Worm (Caenorhabditis elegans): ENCODE data around the gene scp-1.

Gene scp-1

DNA sequence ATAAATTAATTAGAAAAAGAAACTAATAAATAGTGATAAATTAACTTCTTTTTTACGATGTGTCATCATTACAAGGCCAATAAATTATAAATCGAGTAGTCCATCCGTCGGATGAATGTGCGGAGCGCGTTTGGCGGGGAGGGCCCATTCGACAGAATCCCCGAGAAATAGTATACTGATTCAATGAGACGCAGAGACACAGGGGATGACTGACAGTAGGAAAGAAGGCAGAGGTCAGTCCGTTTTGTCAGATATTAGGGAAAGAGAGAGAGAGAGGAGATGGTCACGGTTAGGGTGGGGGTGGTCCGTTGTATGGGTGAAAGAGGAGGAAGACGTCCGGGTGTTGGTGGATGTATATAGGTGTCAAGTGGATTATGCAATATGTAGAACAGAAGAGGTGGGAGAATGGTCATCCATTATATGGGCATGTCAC, 25.2 kb upstream of the scp-1 start (continued):
- peak; percentile 39 for TF ChIP-seq sdc-2 (tag; optimal IDR thresholded peaks at IDR 0.05)
- peak; percentile 13 for TF ChIP-seq hlh-30 (tag; optimal IDR thresholded peaks at IDR 0.05; ENCODE audit: insufficient read depth)
- no peak for TF ChIP-seq ceh-6 (GFP tag; optimal IDR thresholded peaks at IDR 0.05)
- peak; percentile 61 for TF ChIP-seq ref-2 (tag; optimal IDR thresholded peaks at IDR 0.05)
- TF ChIP-seq dmd-4 (tag; optimal IDR thresholded peaks at IDR 0.05; ENCODE audit: borderline replicate concordance): no peak
- no peak for TF ChIP-seq sox-4 (tag; optimal IDR thresholded peaks at IDR 0.05)
- TF ChIP-seq dve-1 (tag; optimal IDR thresholded peaks at IDR 0.05): no peak
- peak; percentile 45 for TF ChIP-seq ztf-16 (tag; optimal IDR thresholded peaks at IDR 0.05)
- TF ChIP-seq syd-9 (tag; optimal IDR thresholded peaks at IDR 0.05): peak; percentile 53
- TF ChIP-seq ama-1 (optimal IDR thresholded peaks at IDR 0.05): no peak
- TF ChIP-seq nfya-1 (tag; optimal IDR thresholded peaks at IDR 0.05): peak; percentile 27
- no peak for TF ChIP-seq pros-1 (tag; optimal IDR thresholded peaks at IDR 0.05)
- no peak for TF ChIP-seq odd-2 (tag; optimal IDR thresholded peaks at IDR 0.05)
- peak; percentile 33 for TF ChIP-seq ceh-34 (tag; optimal IDR thresholded peaks at IDR 0.05)
- no peak for TF ChIP-seq lin-11 (tag; optimal IDR thresholded peaks at IDR 0.05)
- no peak for TF ChIP-seq gmeb-2 (tag; optimal IDR thresholded peaks at IDR 0.05)
- TF ChIP-seq unc-55 (GFP tag; optimal IDR thresholded peaks at IDR 0.05): peak; percentile 98
- peak; percentile 12; the same call in 1 of the 2 replicates for TF ChIP-seq sox-2 (GFP tag; IDR thresholded peaks at IDR 0.05)
- no peak for TF ChIP-seq hlh-13 (GFP tag; optimal IDR thresholded peaks at IDR 0.05)
- TF ChIP-seq fkh-6 (tag; optimal IDR thresholded peaks at IDR 0.05): peak; percentile 6
- no peak for TF ChIP-seq pqm-1 (tag; optimal IDR thresholded peaks at IDR 0.05)
- no peak for TF ChIP-seq unc-3 (GFP tag; conservative IDR thresholded peaks at IDR 0.05)
- TF ChIP-seq unc-3 (tag; optimal IDR thresholded peaks at IDR 0.05): no peak
- TF ChIP-seq ceh-31 (tag; optimal IDR thresholded peaks at IDR 0.05): peak; percentile 63
- TF ChIP-seq tbx-2 (tag; optimal IDR thresholded peaks at IDR 0.05): peak; percentile 90
- TF ChIP-seq elt-4 (tag; optimal IDR thresholded peaks at IDR 0.05): no peak
- TF ChIP-seq ceh-30 (tag; optimal IDR thresholded peaks at IDR 0.05): no peak
- peak; percentile 69 for TF ChIP-seq unc-42 (tag; optimal IDR thresholded peaks at IDR 0.05)
- TF ChIP-seq tbx-7 (tag; optimal IDR thresholded peaks at IDR 0.05): peak; percentile 14

ce11 chrII:9310204-9310603, 23.6 kb upstream of the scp-1 start, which contains the start of gene cam-1:
TSS of gene cam-1 (minus strand) at chrII:9310304.
- TF ChIP-seq lim-6 (tag; optimal IDR thresholded peaks at IDR 0.05) (no peak), che-1 (tag; optimal IDR thresholded peaks at IDR 0.05) (no peak), ceh-19 (GFP tag; optimal IDR thresholded peaks at IDR 0.05) (no peak), pha-4 (tag; optimal IDR thresholded peaks at IDR 0.05) (no peak), ets-4 (tag; optimal IDR thresholded peaks at IDR 0.05) (no peak), rnt-1 (tag; optimal IDR thresholded peaks at IDR 0.05) (no peak), hlh-30 (tag; optimal IDR thresholded peaks at IDR 0.05; ENCODE audit: insufficient read depth) (no peak), ceh-30 (tag; optimal IDR thresholded peaks at IDR 0.05) (no peak), pax-1 (tag; optimal IDR thresholded peaks at IDR 0.05) (no peak), ceh-24 (tag; optimal IDR thresholded peaks at IDR 0.05) (no peak), nhr-232 (tag; optimal IDR thresholded peaks at IDR 0.05) (no peak), pros-1 (tag; optimal IDR thresholded peaks at IDR 0.05) (no peak), dve-1 (tag; optimal IDR thresholded peaks at IDR 0.05) (no peak), eyg-1 (tag; optimal IDR thresholded peaks at IDR 0.05) (no peak), unc-42 (tag; optimal IDR thresholded peaks at IDR 0.05) (no peak), ceh-14 (tag; optimal IDR thresholded peaks at IDR 0.05) (no peak)

ce11 chrII:9310794-9311193, 23.0 kb upstream of the scp-1 start:
- peak; percentile 48 for TF ChIP-seq unc-42 (tag; optimal IDR thresholded peaks at IDR 0.05)
- TF ChIP-seq pha-4 (tag; optimal IDR thresholded peaks at IDR 0.05): no peak

All from whole organism, late embryonic.